Worm (Caenorhabditis elegans) whole organism, midembryonic: ENCODE data around the gene rabr-2.

ENCODE experiments used
- cog-1 ChIP-seq: sonication (generic microtip); optimal IDR thresholded peaks from 2 replicates; lab custom pipeline; 2016; ENCODE audit warnings: missing genetic modification characterization, missing compliant biosample characterization
- flt-1 ChIP-seq: fragments of 200-800 bp; sonication (Bioruptor generic); IDR thresholded peaks from 2 replicates; pipeline ENCODE4 v1.3.6; 2022; ENCODE audit warnings: missing genetic modification characterization, missing compliant biosample characterization
- klf-2 ChIP-seq: fragments of 200-800 bp; sonication (Bioruptor generic); conservative IDR thresholded peaks from 2 replicates; pipeline ENCODE4 v1.3.6; 2022; ENCODE audit warnings: missing genetic modification reagents, missing genetic modification characterization, missing compliant biosample characterization
- med-1 ChIP-seq: sonication (generic microtip); optimal IDR thresholded peaks from 2 replicates; lab custom pipeline; 2017; ENCODE audit warnings: missing genetic modification characterization, mild to moderate bottlenecking, missing compliant biosample characterization, antibody characterized with exemption, missing genetic modification reagents; ENCODE audit not compliant: insufficient read depth
- ref-1 ChIP-seq: fragments of 200-800 bp; sonication (Bioruptor generic); conservative IDR thresholded peaks from 2 replicates; pipeline ENCODE4 v1.3.6; 2022; ENCODE audit warnings: missing genetic modification reagents, missing genetic modification characterization, missing compliant biosample characterization
- tab-1 ChIP-seq: fragments of 200-800 bp; sonication (Bioruptor generic); IDR thresholded peaks from 2 replicates; pipeline ENCODE4 v1.3.6; 2022; ENCODE audit warnings: missing genetic modification characterization, missing compliant biosample characterization
- ztf-23 ChIP-seq: fragments of 200-800 bp; sonication (Bioruptor generic); IDR thresholded peaks from 2 replicates; pipeline ENCODE4 v1.3.6; 2022; ENCODE audit warnings: missing genetic modification reagents, missing genetic modification characterization, missing compliant biosample characterization
- ztf-29 ChIP-seq: fragments of 200-800 bp; sonication (Bioruptor generic); IDR thresholded peaks from 2 replicates; pipeline ENCODE4 v1.3.6; 2022; ENCODE audit warnings: missing genetic modification reagents, missing genetic modification characterization, missing compliant biosample characterization

ce11 chrIV:17465886-17466285, 17.2 kb downstream of the rabr-2 start, which contains the start of gene F11E6.6:
- TF ChIP-seq ztf-23 (GFP tag; lab: Robert Waterston, UW) (no peak), ref-1 (GFP tag; lab: Robert Waterston, UW) (no peak), flt-1 (GFP tag; lab: Robert Waterston, UW) (no peak), ztf-29 (no peak), klf-2 (no peak), cog-1 (no peak), med-1 (GFP tag; lab: Kevin White, UChicago) (no peak), tab-1 (GFP tag; lab: Robert Waterston, UW) (no peak)
